Fruit fly (Drosophila melanogaster) whole organism, embryonic: Measurements from ENCODE around the gene CG17819.

ENCODE experiments used
- B-H2 ChIP-seq: fragments of 200-800 bp; sonication (Bioruptor generic); optimal IDR thresholded peaks from 2 replicates; lab custom pipeline; 2018; ENCODE audit warnings: missing biosample characterization, mild to moderate bottlenecking, missing genetic modification characterization
- CG10543 ChIP-seq: fragments of 200-800 bp; sonication (Bioruptor generic); optimal IDR thresholded peaks from 3 replicates; lab custom pipeline; 2017; ENCODE audit warnings: missing biosample characterization, mild to moderate bottlenecking, missing genetic modification characterization, moderate library complexity
- CG12155 ChIP-seq: fragments of 200-800 bp; sonication (Bioruptor generic); optimal IDR thresholded peaks from 3 replicates; lab custom pipeline; 2016; ENCODE audit warnings: missing biosample characterization, missing genetic modification characterization
- CG12769 ChIP-seq: fragments of 200-800 bp; sonication (Bioruptor generic); optimal IDR thresholded peaks from 2 replicates; lab custom pipeline; 2019; ENCODE audit warnings: missing biosample characterization, mild to moderate bottlenecking, missing genetic modification characterization, moderate library complexity
- CG13123 ChIP-seq: fragments of 200-800 bp; sonication (Bioruptor generic); optimal IDR thresholded peaks from 2 replicates; lab custom pipeline; 2016; ENCODE audit warnings: missing biosample characterization, missing genetic modification characterization
- CG13296 ChIP-seq: fragments of 200-800 bp; sonication (Bioruptor generic); optimal IDR thresholded peaks from 3 replicates; lab custom pipeline; 2018; ENCODE audit warnings: missing biosample characterization, mild to moderate bottlenecking, missing genetic modification characterization
- CG16813 ChIP-seq: fragments of 200-800 bp; sonication (Bioruptor generic); IDR thresholded peaks from 3 replicates; pipeline ENCODE4 v1.3.6; 2022; ENCODE audit warnings: missing biosample characterization, missing genetic modification characterization; ENCODE audit not compliant: partially characterized antibody
- CG17385 ChIP-seq: fragments of 200-800 bp; sonication (Bioruptor generic); optimal IDR thresholded peaks from 3 replicates; lab custom pipeline; 2018; ENCODE audit warnings: missing biosample characterization, mild to moderate bottlenecking, missing genetic modification characterization
- CG17568 ChIP-seq: fragments of 200-800 bp; sonication (Bioruptor generic); optimal IDR thresholded peaks from 2 replicates; lab custom pipeline; 2018; ENCODE audit warnings: missing biosample characterization, mild to moderate bottlenecking, missing genetic modification characterization, moderate library complexity
- CG18619 ChIP-seq: fragments of 200-800 bp; sonication (Bioruptor generic); optimal IDR thresholded peaks from 3 replicates; lab custom pipeline; 2017; ENCODE audit warnings: missing biosample characterization, mild to moderate bottlenecking, missing genetic modification characterization
- CG5953 ChIP-seq: fragments of 200-800 bp; sonication (Bioruptor generic); IDR thresholded peaks from 2 replicates; pipeline ENCODE4 v1.3.6; 2022; ENCODE audit warnings: missing biosample characterization, missing genetic modification characterization
- CG6254 ChIP-seq: fragments of 200-800 bp; sonication (Bioruptor generic); optimal IDR thresholded peaks from 3 replicates; lab custom pipeline; 2017; ENCODE audit warnings: mild to moderate bottlenecking, missing biosample characterization, missing genetic modification reagents, missing genetic modification characterization
- CG8281 ChIP-seq: fragments of 200-800 bp; sonication (Bioruptor generic); optimal IDR thresholded peaks from 2 replicates; lab custom pipeline; 2018; ENCODE audit warnings: missing biosample characterization, mild to moderate bottlenecking, missing genetic modification characterization, moderate library complexity
- CG8290 ChIP-seq, 3 experiments: fragments of 200-800 bp; sonication (Bioruptor generic); optimal IDR thresholded peaks; 2 replicates each; lab custom pipeline; 2016 to 2019; ENCODE audit warnings: missing biosample characterization in 3 of 3, missing genetic modification characterization in 3 of 3, mild to moderate bottlenecking in 2 of 3, moderate library complexity in 1 of 3
- CrebB ChIP-seq: fragments of 200-800 bp; sonication (Bioruptor generic); optimal IDR thresholded peaks from 3 replicates; lab custom pipeline; 2018; ENCODE audit warnings: missing biosample characterization, mild to moderate bottlenecking, missing genetic modification characterization
- Dll ChIP-seq: fragments of 200-800 bp; sonication (Bioruptor generic); IDR thresholded peaks from 4 replicates; pipeline ENCODE4 v1.3.6; 2022; ENCODE audit warnings: missing biosample characterization, missing genetic modification characterization; ENCODE audit not compliant: partially characterized antibody
- Ets65A ChIP-seq: fragments of 200-800 bp; sonication (Bioruptor generic); peaks from one replicate; lab custom pipeline; 2016; ENCODE audit warnings: missing biosample characterization, missing genetic modification characterization
- Fer3 ChIP-seq: fragments of 200-800 bp; sonication (Bioruptor generic); optimal IDR thresholded peaks from 2 replicates; lab custom pipeline; 2018; ENCODE audit warnings: missing biosample characterization, mild to moderate bottlenecking, missing genetic modification characterization, moderate library complexity
- GATAe ChIP-seq: fragments of 200-800 bp; sonication (Bioruptor generic); conservative IDR thresholded peaks from 2 replicates; pipeline ENCODE4 v1.3.6; 2022; ENCODE audit warnings: missing biosample characterization, missing genetic modification characterization
- Jarid2 ChIP-seq: fragments of 200-800 bp; sonication (Bioruptor generic); optimal IDR thresholded peaks from 3 replicates; lab custom pipeline; 2017; ENCODE audit warnings: mild to moderate bottlenecking, missing biosample characterization, missing genetic modification reagents, missing genetic modification characterization
- Lhr ChIP-seq: fragments of 200-800 bp; sonication (Bioruptor generic); optimal IDR thresholded peaks from 3 replicates; lab custom pipeline; 2017; ENCODE audit warnings: mild to moderate bottlenecking, missing biosample characterization, missing genetic modification reagents, missing genetic modification characterization
- Med ChIP-seq: fragments of 200-800 bp; sonication (Bioruptor generic); peaks from one replicate; lab custom pipeline; 2016; ENCODE audit warnings: missing biosample characterization, missing genetic modification characterization, mild to moderate bottlenecking, inconsistent platforms, moderate library complexity
- NFAT ChIP-seq: fragments of 200-800 bp; sonication (Bioruptor generic); IDR thresholded peaks from 2 replicates; pipeline ENCODE4 v1.3.6; 2022; ENCODE audit warnings: missing biosample characterization, missing genetic modification characterization
- Sox102F ChIP-seq: fragments of 200-800 bp; sonication (Bioruptor generic); optimal IDR thresholded peaks from 2 replicates; lab custom pipeline; 2018; ENCODE audit warnings: missing biosample characterization, mild to moderate bottlenecking, missing genetic modification characterization, moderate library complexity
- Sry-β ChIP-seq: fragments of 200-800 bp; sonication (Bioruptor generic); optimal IDR thresholded peaks from 2 replicates; lab custom pipeline; 2018; ENCODE audit warnings: missing biosample characterization, mild to moderate bottlenecking, missing genetic modification characterization, moderate library complexity
- Xrp1 ChIP-seq: fragments of 200-800 bp; sonication (Bioruptor generic); IDR thresholded peaks from 2 replicates; pipeline ENCODE4 v1.3.6; 2022; ENCODE audit warnings: missing biosample characterization, missing genetic modification characterization
- bcd ChIP-seq: fragments of 200-800 bp; sonication (Bioruptor generic); optimal IDR thresholded peaks from 2 replicates; lab custom pipeline; 2017; ENCODE audit warnings: missing biosample characterization, mild to moderate bottlenecking, missing genetic modification characterization
- btn ChIP-seq: fragments of 200-800 bp; sonication (Bioruptor generic); optimal IDR thresholded peaks from 2 replicates; lab custom pipeline; 2016; ENCODE audit warnings: missing biosample characterization, missing genetic modification characterization
- chif ChIP-seq, 2 experiments: fragments of 200-800 bp; sonication (Bioruptor generic); optimal IDR thresholded peaks; 3 replicates each; lab custom pipeline; 2016; ENCODE audit warnings: missing biosample characterization in 2 of 2, missing genetic modification characterization in 2 of 2
- chn ChIP-seq: fragments of 200-800 bp; sonication (Bioruptor generic); optimal IDR thresholded peaks from 2 replicates; lab custom pipeline; 2016; ENCODE audit warnings: missing biosample characterization, missing genetic modification characterization
- exex ChIP-seq: fragments of 200-800 bp; sonication (Bioruptor generic); optimal IDR thresholded peaks from 4 replicates; lab custom pipeline; 2018; ENCODE audit warnings: missing biosample characterization, mild to moderate bottlenecking, missing genetic modification characterization, moderate library complexity
- hb ChIP-seq: fragments of 200-800 bp; sonication (Bioruptor generic); IDR thresholded peaks from 3 replicates; pipeline ENCODE4 v1.3.6; 2022; ENCODE audit warnings: missing biosample characterization, missing genetic modification characterization; ENCODE audit not compliant: partially characterized antibody
- lov ChIP-seq, 2 experiments: fragments of 200-800 bp in 1 of 2; fragments of >200 bp in 1 of 2; sonication (Bioruptor generic) in 1 of 2; IDR thresholded peaks in 1 of 2; optimal IDR thresholded peaks in 1 of 2; 2 replicates in 1 of 2; 3 replicates in 1 of 2; pipeline versions ENCODE4 v1.3.6 to Lab custom; 2017 to 2022; ENCODE audit warnings: missing biosample characterization in 1 of 2, missing genetic modification characterization in 1 of 2
- maf-S ChIP-seq: fragments of 200-800 bp; sonication (Bioruptor generic); optimal IDR thresholded peaks from 2 replicates; lab custom pipeline; 2016; ENCODE audit warnings: missing biosample characterization, missing genetic modification characterization
- mirr ChIP-seq: fragments of 200-800 bp; sonication (Bioruptor generic); optimal IDR thresholded peaks from 3 replicates; lab custom pipeline; 2018; ENCODE audit warnings: missing biosample characterization, mild to moderate bottlenecking, missing genetic modification characterization
- nom ChIP-seq: fragments of 200-800 bp; sonication (Bioruptor generic); optimal IDR thresholded peaks from 2 replicates; lab custom pipeline; 2017; ENCODE audit warnings: missing biosample characterization, missing genetic modification characterization, mild to moderate bottlenecking, moderate library complexity, missing genetic modification reagents
- peb ChIP-seq: fragments of 200-800 bp; sonication (Bioruptor generic); IDR thresholded peaks from 2 replicates; pipeline ENCODE4 v1.3.6; 2022; ENCODE audit warnings: missing biosample characterization, missing genetic modification characterization
- repo ChIP-seq: fragments of 200-800 bp; sonication (Bioruptor generic); optimal IDR thresholded peaks from 2 replicates; lab custom pipeline; 2016; ENCODE audit warnings: missing biosample characterization, missing genetic modification characterization
- row ChIP-seq: fragments of 200-800 bp; sonication (Bioruptor generic); IDR thresholded peaks from 3 replicates; pipeline ENCODE4 v1.3.6; 2022; ENCODE audit warnings: missing biosample characterization, missing genetic modification characterization
- sd ChIP-seq: fragments of 200-800 bp; sonication (Bioruptor generic); optimal IDR thresholded peaks from 3 replicates; lab custom pipeline; 2018; ENCODE audit warnings: missing biosample characterization, mild to moderate bottlenecking, missing genetic modification characterization, moderate library complexity
- tgo ChIP-seq: fragments of 200-800 bp; sonication (Bioruptor generic); IDR thresholded peaks from 3 replicates; pipeline ENCODE4 v1.3.6; 2022; ENCODE audit warnings: missing biosample characterization, missing genetic modification characterization
- unpg ChIP-seq: fragments of 200-800 bp; sonication (Bioruptor generic); optimal IDR thresholded peaks from 3 replicates; lab custom pipeline; 2018; ENCODE audit warnings: missing biosample characterization, mild to moderate bottlenecking, missing genetic modification characterization, moderate library complexity
- vvl ChIP-seq: fragments of 200-800 bp; sonication (Bioruptor generic); IDR thresholded peaks from 2 replicates; pipeline ENCODE4 v1.3.6; 2022; ENCODE audit warnings: missing biosample characterization, missing genetic modification characterization
- zen ChIP-seq: fragments of 200-800 bp; sonication (Bioruptor generic); optimal IDR thresholded peaks from 3 replicates; lab custom pipeline; 2018; ENCODE audit warnings: missing biosample characterization, mild to moderate bottlenecking, missing genetic modification characterization, moderate library complexity

The CG17819 gene

dm6 chr3R:21874982-21875466, 10.3 kb downstream of the CG17819 start, which contains the start of gene CG6656 (continued):
- TF ChIP-seq CG12769 (tag; lab: Kevin White, UChicago) (no peak), row (peak; percentile 39; the same call in 2 of the 3 replicates), mirr (GFP tag; lab: Kevin White, UChicago) (no peak), CG18619 (peak; percentile 5), CrebB (tag; lab: Kevin White, UChicago) (peak; percentile 8), Xrp1 (GFP tag; lab: Robert Waterston, UW) (0 out of 2 replicates have a peak, but pooled peaks have one; percentile 29), B-H2 (GFP tag; lab: Kevin White, UChicago) (no peak), NFAT (GFP tag; lab: Robert Waterston, UW) (peak; percentile 34; the same call in 1 of the 2 replicates), Lhr (GFP tag; lab: Kevin White, UChicago) (no peak), CG8290 (GFP tag; optimal IDR thresholded peaks at IDR 0.05; lab: Kevin White, UChicago) (no peak), CG8290 (tag; optimal IDR thresholded peaks at IDR 0.05; lab: Kevin White, UChicago) (peak in 1 of 2 experiments; percentile 46), Ets65A (peak; percentile 68), CG5953 (GFP tag; lab: Robert Waterston, UW) (peak; percentile 7; the same call in 1 of the 2 replicates), tgo (GFP tag; lab: Robert Waterston, UW) (no peak), vvl (GFP tag; lab: Robert Waterston, UW) (peak; percentile 72; the same call in 1 of the 2 replicates), CG12155 (GFP tag; lab: Kevin White, UChicago) (peak; percentile 25)

dm6 chr3R:21873439-21873838, 11.9 kb downstream of the CG17819 start, which contains the start of gene CG31178:
Gene CG31178 (plus strand): TSS chr3R:21873739.
- TF ChIP-seq Ets65A (peak; percentile 28), CG13123 (GFP tag; lab: Kevin White, UChicago) (no peak), lov (optimal IDR thresholded peaks at IDR 0.05; lab: Kevin White, UChicago) (no peak), lov (GFP tag; IDR thresholded peaks at IDR 0.05; lab: Robert Waterston, UW) (no peak)

- peak; percentile 61 for TF ChIP-seq GATAe (GFP tag; lab: Robert Waterston, UW)
- TF ChIP-seq hb (GFP tag; lab: Robert Waterston, UW), result no peak
- no peak for TF ChIP-seq chif (GFP tag; optimal IDR thresholded peaks at IDR 0.05; lab: Kevin White, UChicago)
- TF ChIP-seq CG17568 (GFP tag; lab: Kevin White, UChicago), result peak; percentile 20
- no peak for TF ChIP-seq CG6254 (GFP tag; lab: Kevin White, UChicago)
- no peak for TF ChIP-seq zen
- peak; percentile 4 for TF ChIP-seq CG13296 (GFP tag; lab: Kevin White, UChicago)
- TF ChIP-seq nom (GFP tag; lab: Kevin White, UChicago), result no peak
- TF ChIP-seq chn (GFP tag; lab: Kevin White, UChicago), result no peak
- TF ChIP-seq btn (GFP tag; lab: Kevin White, UChicago), result no peak
- peak; percentile 9 for TF ChIP-seq CG17385 (GFP tag; lab: Kevin White, UChicago)
- no peak for TF ChIP-seq Sry-β
- TF ChIP-seq CG8290 (GFP tag; optimal IDR thresholded peaks at IDR 0.05; lab: Kevin White, UChicago), result no peak
- peak in 1 of 2 experiments; percentile 7 for TF ChIP-seq CG8290 (tag; optimal IDR thresholded peaks at IDR 0.05; lab: Kevin White, UChicago)
- peak; percentile 2 for TF ChIP-seq Jarid2 (GFP tag; lab: Kevin White, UChicago)
- peak; percentile 92 for TF ChIP-seq Ets65A
- TF ChIP-seq exex (tag; lab: Kevin White, UChicago), result peak; percentile 65
- no peak for TF ChIP-seq bcd (GFP tag; lab: Kevin White, UChicago)
- TF ChIP-seq CG8281, result no peak
- no peak for TF ChIP-seq repo (GFP tag; lab: Kevin White, UChicago)
- no peak for TF ChIP-seq Fer3 (tag; lab: Kevin White, UChicago)
- no peak for TF ChIP-seq CG16813
- TF ChIP-seq peb, result no peak
- TF ChIP-seq maf-S (GFP tag; lab: Kevin White, UChicago), result no peak
- TF ChIP-seq CG10543, result peak; percentile 40
- no peak for TF ChIP-seq unpg (GFP tag; lab: Kevin White, UChicago)
- no peak for TF ChIP-seq Dll (GFP tag; lab: Robert Waterston, UW)
- TF ChIP-seq Med, result peak; percentile 36
- peak; percentile 61 for TF ChIP-seq sd (tag; lab: Kevin White, UChicago)
- no peak for TF ChIP-seq Sox102F (GFP tag; lab: Kevin White, UChicago)
Measured at dm6 chr3R:21871348-21871940, 13.9 kb downstream of the CG17819 start.
